Worm (Caenorhabditis elegans) whole organism, early embryonic: Measurements from ENCODE around the gene fbxc-39.

Experiments
- B0310.2 ChIP-seq: sonication (generic microtip); optimal IDR thresholded peaks from 2 replicates; lab custom pipeline; 2016; ENCODE audit warnings: mild to moderate bottlenecking, missing genetic modification characterization, missing compliant biosample characterization
- F13C5.2 ChIP-seq: sonication (generic microtip); optimal IDR thresholded peaks from 2 replicates; lab custom pipeline; 2017; ENCODE audit warnings: mild to moderate bottlenecking, missing genetic modification characterization, inconsistent platforms, missing compliant biosample characterization
- aly-1 ChIP-seq: sonication (generic microtip); optimal IDR thresholded peaks from 2 replicates; lab custom pipeline; 2016; ENCODE audit warnings: missing genetic modification characterization, missing compliant biosample characterization
- ama-1 ChIP-seq: fragments of 150-350 bp; optimal IDR thresholded peaks from 2 replicates; lab custom pipeline; 2014
- ceh-36 ChIP-seq: sonication (generic microtip); optimal IDR thresholded peaks from 2 replicates; lab custom pipeline; 2016; ENCODE audit warnings: missing genetic modification characterization, inconsistent platforms, missing compliant biosample characterization
- ets-7 ChIP-seq: sonication (generic microtip); optimal IDR thresholded peaks from 2 replicates; lab custom pipeline; 2016; ENCODE audit warnings: missing genotype, missing genetic modification characterization, missing compliant biosample characterization
- flt-1 ChIP-seq: fragments of 200-800 bp; sonication (Bioruptor generic); IDR thresholded peaks from 2 replicates; pipeline ENCODE4 v1.3.6; 2022; ENCODE audit warnings: missing genetic modification characterization, missing compliant biosample characterization
- hmg-4 ChIP-seq: fragments of 200-800 bp; sonication (Bioruptor generic); optimal IDR thresholded peaks from 2 replicates; lab custom pipeline; 2018; ENCODE audit warnings: mild to moderate bottlenecking, missing genetic modification characterization, missing compliant biosample characterization
- pes-1 ChIP-seq: fragments of 200-800 bp; sonication (Bioruptor generic); IDR thresholded peaks from 2 replicates; pipeline ENCODE4 v1.3.6; 2022; ENCODE audit warnings: missing genetic modification reagents, missing genetic modification characterization, missing compliant biosample characterization
- sea-1 ChIP-seq: fragments of 200-800 bp; sonication (Bioruptor generic); conservative IDR thresholded peaks from 2 replicates; pipeline ENCODE4 v1.3.6; 2022; ENCODE audit warnings: missing genetic modification characterization, missing compliant biosample characterization
- tbx-37 ChIP-seq: fragments of 200-800 bp; sonication (Bioruptor generic); conservative IDR thresholded peaks from 2 replicates; pipeline ENCODE4 v1.3.6; 2022; ENCODE audit warnings: missing genetic modification reagents, missing genetic modification characterization, missing compliant biosample characterization

ce11 chrII:961961-962360 lies 26.6 kb upstream of the fbxc-39 start, which contains the start of gene C32B5.13:
- no peak for TF ChIP-seq ceh-36 (tag; lab: Kevin White, UChicago)
- TF ChIP-seq F13C5.2: no peak
- no peak for TF ChIP-seq flt-1 (GFP tag; lab: Robert Waterston, UW)
- TF ChIP-seq sea-1 (GFP tag; lab: Robert Waterston, UW): no peak
- no peak for TF ChIP-seq ets-7 (tag; lab: Kevin White, UChicago)
- TF ChIP-seq aly-1 (tag; lab: Kevin White, UChicago): no peak
- TF ChIP-seq B0310.2: no peak
- TF ChIP-seq hmg-4 (GFP tag; lab: Kevin White, UChicago): no peak
- no peak for TF ChIP-seq ama-1 (lab: Kevin White, UChicago)
- TF ChIP-seq pes-1 (GFP tag; lab: Robert Waterston, UW): no peak
- no peak for TF ChIP-seq tbx-37 (GFP tag; lab: Robert Waterston, UW)
